Fruit fly (Drosophila melanogaster) whole organism, adult: ENCODE data around the gene CG14079.
A peak's percentile ranks its signal among the peaks of the same experiment; 100 is the strongest.

ENCODE experiments used
- CG11617 ChIP-seq: fragments of 200-800 bp; sonication (Bioruptor generic); optimal IDR thresholded peaks from 2 replicates; lab custom pipeline; 2017; ENCODE audit warnings: mild to moderate bottlenecking, missing biosample characterization, missing genetic modification reagents, missing genetic modification characterization
- CG12768 ChIP-seq: fragments of 200-800 bp; sonication (Bioruptor generic); optimal IDR thresholded peaks from 2 replicates; lab custom pipeline; 2017; ENCODE audit warnings: missing biosample characterization, missing genetic modification characterization, mild to moderate bottlenecking, moderate library complexity, missing genetic modification reagents
- CG14711 ChIP-seq: fragments of 200-800 bp; sonication (Bioruptor generic); optimal IDR thresholded peaks from 2 replicates; lab custom pipeline; 2018; ENCODE audit warnings: missing biosample characterization, mild to moderate bottlenecking, missing genetic modification characterization, moderate library complexity
- CG1620 ChIP-seq: fragments of 200-800 bp; sonication (Bioruptor generic); optimal IDR thresholded peaks from 2 replicates; lab custom pipeline; 2016; ENCODE audit warnings: missing biosample characterization, missing genetic modification characterization
- CG33017 ChIP-seq: fragments of 200-800 bp; sonication (Bioruptor generic); optimal IDR thresholded peaks from 2 replicates; lab custom pipeline; 2018; ENCODE audit warnings: missing biosample characterization, mild to moderate bottlenecking, missing genetic modification characterization, moderate library complexity
- CG5204 ChIP-seq: fragments of 200-800 bp; sonication (Bioruptor generic); optimal IDR thresholded peaks from 2 replicates; lab custom pipeline; 2016; ENCODE audit warnings: missing biosample characterization, missing genetic modification characterization
- CG7045 ChIP-seq: fragments of 200-800 bp; sonication (Bioruptor generic); optimal IDR thresholded peaks from 2 replicates; lab custom pipeline; 2017; ENCODE audit warnings: missing biosample characterization, mild to moderate bottlenecking, missing genetic modification characterization
- CG7101 ChIP-seq: fragments of 200-800 bp; sonication (Bioruptor generic); optimal IDR thresholded peaks from 2 replicates; lab custom pipeline; 2018; ENCODE audit warnings: missing biosample characterization, mild to moderate bottlenecking, missing genetic modification characterization, moderate library complexity
- Clk ChIP-seq: fragments of 200-800 bp; sonication (Bioruptor generic); optimal IDR thresholded peaks from 2 replicates; lab custom pipeline; 2017; ENCODE audit warnings: missing biosample characterization, missing genetic modification characterization
- Crg-1 ChIP-seq: fragments of 200-800 bp; sonication (Bioruptor generic); optimal IDR thresholded peaks from 2 replicates; lab custom pipeline; 2016; ENCODE audit warnings: missing biosample characterization, missing genetic modification characterization
- Hr96 ChIP-seq: fragments of 200-800 bp; sonication (Bioruptor generic); optimal IDR thresholded peaks from 2 replicates; lab custom pipeline; 2016; ENCODE audit warnings: missing biosample characterization, missing genetic modification characterization
- Mnt ChIP-seq: fragments of 200-800 bp; sonication (Bioruptor generic); optimal IDR thresholded peaks from 2 replicates; lab custom pipeline; 2016; ENCODE audit warnings: missing biosample characterization, mild to moderate bottlenecking, missing genetic modification characterization
- bab1 ChIP-seq: fragments of 200-800 bp; sonication (Bioruptor generic); optimal IDR thresholded peaks from 3 replicates; lab custom pipeline; 2019; ENCODE audit warnings: missing biosample characterization, mild to moderate bottlenecking, missing genetic modification characterization, moderate library complexity
- cic ChIP-seq: fragments of 200-800 bp; sonication (Bioruptor generic); optimal IDR thresholded peaks from 2 replicates; lab custom pipeline; 2017; ENCODE audit warnings: missing biosample characterization, mild to moderate bottlenecking, missing genetic modification characterization, moderate library complexity
- cnc ChIP-seq, 2 experiments: fragments of >200 bp; optimal IDR thresholded peaks; 2 replicates each; lab custom pipeline; 2017
- kay ChIP-seq: fragments of 200-800 bp; sonication (Bioruptor generic); peaks from one replicate; lab custom pipeline; 2016; ENCODE audit warnings: missing biosample characterization, missing genetic modification characterization, borderline replicate concordance
- ovo ChIP-seq: fragments of 200-800 bp; sonication (Bioruptor generic); optimal IDR thresholded peaks from 2 replicates; lab custom pipeline; 2016; ENCODE audit warnings: missing biosample characterization, missing genetic modification characterization
- pad ChIP-seq: fragments of 200-800 bp; sonication (Bioruptor generic); optimal IDR thresholded peaks from 3 replicates; lab custom pipeline; 2017; ENCODE audit warnings: missing biosample characterization, missing genetic modification characterization, mild to moderate bottlenecking, moderate library complexity, missing genetic modification reagents
- tj ChIP-seq: fragments of 200-800 bp; sonication (Bioruptor generic); optimal IDR thresholded peaks from 3 replicates; lab custom pipeline; 2017; ENCODE audit warnings: missing biosample characterization, mild to moderate bottlenecking, missing genetic modification characterization, moderate library complexity
- toe ChIP-seq: fragments of 200-800 bp; sonication (Bioruptor generic); optimal IDR thresholded peaks from 2 replicates; lab custom pipeline; 2016; ENCODE audit warnings: missing biosample characterization, missing genetic modification characterization

CG14079 gene

DNA sequence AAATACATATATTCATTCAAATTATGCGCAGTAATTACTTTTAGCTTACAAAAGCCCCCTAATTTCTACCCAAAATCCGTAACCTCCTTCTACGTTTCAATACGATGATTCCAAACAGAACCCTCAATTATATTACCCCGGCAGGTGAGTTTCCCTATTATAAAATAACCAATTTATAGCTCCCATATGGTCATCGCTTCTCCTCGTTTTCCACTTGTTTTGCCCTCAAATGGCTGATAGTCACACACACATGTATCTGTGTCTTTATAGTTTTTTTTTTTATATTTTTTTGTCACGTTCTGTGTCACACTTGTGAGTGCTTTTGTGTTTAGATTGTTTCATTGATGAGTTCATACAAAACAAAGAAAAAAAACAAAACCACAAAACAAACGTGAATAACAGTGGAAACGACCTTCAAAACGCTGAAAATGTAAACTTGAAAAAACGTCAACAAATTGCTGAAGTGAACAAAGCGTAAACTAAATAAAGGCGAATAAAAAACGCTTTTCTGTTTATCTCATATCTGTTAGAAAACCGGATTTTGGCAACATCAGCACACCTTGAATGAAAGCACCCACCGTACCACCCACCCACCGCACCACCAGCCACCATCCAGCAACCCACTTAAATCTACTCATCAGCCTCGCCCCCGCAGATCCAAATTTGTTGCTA is 26.5 kb upstream of the CG14079 start:
- TF ChIP-seq Hr96 (GFP tag; lab: Kevin White, UChicago) (no peak), tj (GFP tag; lab: Kevin White, UChicago) (no peak), pad (GFP tag; lab: Kevin White, UChicago) (no peak), CG12768 (GFP tag; lab: Kevin White, UChicago) (peak; percentile 14), CG7045 (GFP tag; lab: Kevin White, UChicago) (peak; percentile 32), CG1620 (GFP tag; lab: Kevin White, UChicago) (no peak), CG11617 (GFP tag; lab: Kevin White, UChicago) (no peak), CG7101 (tag; lab: Kevin White, UChicago) (peak; percentile 1), CG5204 (GFP tag; lab: Kevin White, UChicago) (no peak), Mnt (GFP tag; lab: Kevin White, UChicago) (peak; percentile 20), CG14711 (tag; lab: Kevin White, UChicago) (no peak), Crg-1 (GFP tag; lab: Kevin White, UChicago) (no peak), Clk (GFP tag; lab: Kevin White, UChicago) (no peak), toe (GFP tag; lab: Kevin White, UChicago) (no peak), cnc (optimal IDR thresholded peaks at IDR 0.05; lab: Kevin White, UChicago) (no peak), kay (GFP tag; lab: Kevin White, UChicago) (peak; percentile 95), CG33017 (tag; lab: Kevin White, UChicago) (no peak), bab1 (no peak), cic (GFP tag; lab: Kevin White, UChicago) (peak; percentile 88), ovo (peak; percentile 14)

dm6 chr3L:19072177-19072603 is 25.6 kb upstream of the CG14079 start:
- TF ChIP-seq Mnt (GFP tag; lab: Kevin White, UChicago) = no peak
- TF ChIP-seq cic (GFP tag; lab: Kevin White, UChicago) = peak; percentile 100
- peak; percentile 93 for TF ChIP-seq kay (GFP tag; lab: Kevin White, UChicago)
- peak; percentile 77 for TF ChIP-seq CG33017 (tag; lab: Kevin White, UChicago)
- TF ChIP-seq CG5204 (GFP tag; lab: Kevin White, UChicago) = no peak
- TF ChIP-seq cnc (optimal IDR thresholded peaks at IDR 0.05; lab: Kevin White, UChicago) = no peak
- peak; percentile 23 for TF ChIP-seq toe (GFP tag; lab: Kevin White, UChicago)
- TF ChIP-seq CG1620 (GFP tag; lab: Kevin White, UChicago) = no peak
- TF ChIP-seq Crg-1 (GFP tag; lab: Kevin White, UChicago) = peak; percentile 24
- TF ChIP-seq CG12768 (GFP tag; lab: Kevin White, UChicago) = peak; percentile 86
- TF ChIP-seq ovo = peak; percentile 76
- peak; percentile 10 for TF ChIP-seq Clk (GFP tag; lab: Kevin White, UChicago)
- peak; percentile 52 for TF ChIP-seq CG11617 (GFP tag; lab: Kevin White, UChicago)
- TF ChIP-seq CG7045 (GFP tag; lab: Kevin White, UChicago) = peak; percentile 71
- TF ChIP-seq pad (GFP tag; lab: Kevin White, UChicago) = peak; percentile 16
- peak; percentile 39 for TF ChIP-seq bab1
- peak; percentile 31 for TF ChIP-seq CG14711 (tag; lab: Kevin White, UChicago)
- peak; percentile 24 for TF ChIP-seq tj (GFP tag; lab: Kevin White, UChicago)
- peak; percentile 27 for TF ChIP-seq CG7101 (tag; lab: Kevin White, UChicago)
- no peak for TF ChIP-seq Hr96 (GFP tag; lab: Kevin White, UChicago)

DNA sequence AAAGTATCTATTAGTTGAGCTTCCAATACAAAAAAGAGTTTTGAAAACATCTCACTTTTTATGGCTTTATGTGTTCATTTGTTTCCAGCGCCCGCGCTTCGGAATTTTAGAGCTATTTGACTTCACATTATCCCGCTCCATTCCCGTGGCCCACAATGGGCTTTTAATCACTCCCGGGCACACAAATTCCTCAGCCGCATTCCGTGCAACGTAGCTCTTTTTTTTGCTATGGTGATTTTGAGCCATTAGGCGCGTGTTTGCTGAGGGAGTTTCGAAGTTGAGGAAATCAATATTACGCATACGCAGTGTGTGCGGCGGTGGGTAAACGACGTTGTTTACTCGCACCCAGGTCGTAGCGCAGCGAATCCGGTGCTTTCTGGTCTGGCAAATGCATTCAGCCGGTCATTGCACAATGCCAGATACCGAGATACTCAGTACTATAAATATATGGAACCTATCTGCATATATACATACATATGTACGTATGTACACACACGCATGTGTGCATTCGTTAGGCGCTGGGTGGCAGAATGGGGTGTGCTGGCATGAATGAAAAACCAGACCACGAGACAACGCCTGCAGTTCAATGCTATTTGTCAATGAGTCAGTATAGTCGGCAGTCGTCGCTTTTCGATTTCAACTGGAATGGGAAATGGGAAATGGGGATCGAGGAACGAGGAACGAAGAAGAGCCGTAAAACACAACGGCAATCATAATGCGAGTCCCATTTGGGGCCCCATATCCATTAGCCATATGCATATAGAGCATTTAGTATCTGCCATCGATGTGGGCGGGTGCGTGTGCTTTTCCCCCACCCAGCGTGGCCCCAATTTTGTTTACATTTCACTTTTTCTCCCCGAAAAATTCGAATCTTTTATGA is 24.5 kb upstream of the CG14079 start:
- TF ChIP-seq CG33017 (tag; lab: Kevin White, UChicago) (no peak), pad (GFP tag; lab: Kevin White, UChicago) (no peak), cic (GFP tag; lab: Kevin White, UChicago) (peak; percentile 75), CG11617 (GFP tag; lab: Kevin White, UChicago) (no peak), CG7045 (GFP tag; lab: Kevin White, UChicago) (no peak), ovo (no peak), Mnt (GFP tag; lab: Kevin White, UChicago) (peak; percentile 32), CG7101 (tag; lab: Kevin White, UChicago) (no peak), CG5204 (GFP tag; lab: Kevin White, UChicago) (no peak), CG1620 (GFP tag; lab: Kevin White, UChicago) (no peak), CG12768 (GFP tag; lab: Kevin White, UChicago) (peak; percentile 31), toe (GFP tag; lab: Kevin White, UChicago) (no peak)

- TF ChIP-seq cnc (optimal IDR thresholded peaks at IDR 0.05; lab: Kevin White, UChicago) (no peak), kay (GFP tag; lab: Kevin White, UChicago) (peak; percentile 20)
These were observed 23.9 kb upstream of the CG14079 start for dm6 chr3L:19073909-19074239.

dm6 chr3L:19074673-19075402 is 23.0 kb upstream of the CG14079 start:
- TF ChIP-seq CG1620 (GFP tag; lab: Kevin White, UChicago) = no peak
- TF ChIP-seq Hr96 (GFP tag; lab: Kevin White, UChicago) = no peak
- no peak for TF ChIP-seq Clk (GFP tag; lab: Kevin White, UChicago)
- no peak for TF ChIP-seq tj (GFP tag; lab: Kevin White, UChicago)
- no peak for TF ChIP-seq ovo
- no peak for TF ChIP-seq CG12768 (GFP tag; lab: Kevin White, UChicago)
- no peak for TF ChIP-seq CG33017 (tag; lab: Kevin White, UChicago)
- no peak for TF ChIP-seq cnc (optimal IDR thresholded peaks at IDR 0.05; lab: Kevin White, UChicago)
- no peak for TF ChIP-seq bab1
- TF ChIP-seq pad (GFP tag; lab: Kevin White, UChicago) = no peak
- TF ChIP-seq CG7045 (GFP tag; lab: Kevin White, UChicago) = no peak
- no peak for TF ChIP-seq toe (GFP tag; lab: Kevin White, UChicago)
- TF ChIP-seq CG14711 (tag; lab: Kevin White, UChicago) = no peak
- TF ChIP-seq CG11617 (GFP tag; lab: Kevin White, UChicago) = no peak
- no peak for TF ChIP-seq kay (GFP tag; lab: Kevin White, UChicago)
